Fruit fly (Drosophila melanogaster) whole organism, prepupa: ENCODE results near the gene UBL3.

Experiments
- Blimp-1 ChIP-seq: fragments of 200-800 bp; sonication (Bioruptor generic); optimal IDR thresholded peaks from 3 replicates; lab custom pipeline; 2017; ENCODE audit warnings: missing biosample characterization, missing genetic modification characterization, mild to moderate bottlenecking, moderate library complexity, missing genetic modification reagents
- CG10631 ChIP-seq: fragments of 200-800 bp; sonication (Bioruptor generic); optimal IDR thresholded peaks from 2 replicates; lab custom pipeline; 2016; ENCODE audit warnings: missing biosample characterization, missing genetic modification characterization
- CG11294 ChIP-seq: fragments of 200-800 bp; sonication (Bioruptor generic); IDR thresholded peaks from 2 replicates; pipeline ENCODE4 v1.3.6; 2022; ENCODE audit warnings: missing biosample characterization, missing genetic modification characterization
- CG11762 ChIP-seq: fragments of 200-800 bp; sonication (Bioruptor generic); optimal IDR thresholded peaks from 3 replicates; lab custom pipeline; 2016; ENCODE audit warnings: missing biosample characterization, missing genetic modification characterization; ENCODE audit not compliant: insufficient read depth
- CG11902 ChIP-seq: fragments of 200-800 bp; sonication (Bioruptor generic); optimal IDR thresholded peaks from 3 replicates; lab custom pipeline; 2016; ENCODE audit warnings: missing biosample characterization, missing genetic modification characterization
- CG3032 ChIP-seq: fragments of 200-800 bp; optimal IDR thresholded peaks from 2 replicates; lab custom pipeline; 2019; ENCODE audit warnings: missing biosample characterization, mild to moderate bottlenecking, missing genetic modification characterization, moderate library complexity
- CG31627 ChIP-seq: fragments of 200-800 bp; sonication (Bioruptor generic); optimal IDR thresholded peaks from 3 replicates; lab custom pipeline; 2016; ENCODE audit warnings: missing biosample characterization, missing genetic modification characterization
- CG32006 ChIP-seq: fragments of 200-800 bp; sonication (Bioruptor generic); optimal IDR thresholded peaks from 3 replicates; lab custom pipeline; 2017; ENCODE audit warnings: missing biosample characterization, mild to moderate bottlenecking, missing genetic modification characterization
- CG34406 ChIP-seq: fragments of 200-800 bp; sonication (Bioruptor generic); optimal IDR thresholded peaks from 3 replicates; lab custom pipeline; 2016; ENCODE audit warnings: missing biosample characterization, missing genetic modification characterization
- CG3919 ChIP-seq: fragments of 200-800 bp; sonication (Bioruptor generic); optimal IDR thresholded peaks from 3 replicates; lab custom pipeline; 2016; ENCODE audit warnings: missing biosample characterization, missing genetic modification characterization
- CG4318 ChIP-seq: fragments of 200-800 bp; sonication (Bioruptor generic); optimal IDR thresholded peaks from 3 replicates; lab custom pipeline; 2017; ENCODE audit warnings: missing biosample characterization, mild to moderate bottlenecking, missing genetic modification characterization
- CG6808 ChIP-seq: fragments of 200-800 bp; sonication (Bioruptor generic); optimal IDR thresholded peaks from 3 replicates; lab custom pipeline; 2017; ENCODE audit warnings: missing biosample characterization, missing genetic modification characterization, mild to moderate bottlenecking, moderate library complexity, missing genetic modification reagents
- CG7368 ChIP-seq: fragments of 200-800 bp; sonication (Bioruptor generic); optimal IDR thresholded peaks from 3 replicates; lab custom pipeline; 2016; ENCODE audit warnings: missing biosample characterization, missing genetic modification characterization
- Eip78C ChIP-seq: fragments of 200-800 bp; sonication (Bioruptor generic); peaks from one replicate; lab custom pipeline; 2016; ENCODE audit warnings: missing biosample characterization, missing genetic modification characterization
- Ets21C ChIP-seq: fragments of 200-800 bp; sonication (Bioruptor generic); optimal IDR thresholded peaks from 3 replicates; lab custom pipeline; 2016; ENCODE audit warnings: missing biosample characterization, missing genetic modification characterization
- Ets96B ChIP-seq: fragments of 200-800 bp; optimal IDR thresholded peaks from 2 replicates; lab custom pipeline; 2019; ENCODE audit warnings: missing biosample characterization, mild to moderate bottlenecking, missing genetic modification characterization, moderate library complexity
- Gug ChIP-seq: fragments of 200-800 bp; sonication (Bioruptor generic); IDR thresholded peaks from 2 replicates; pipeline ENCODE4 v1.3.6; 2022; ENCODE audit warnings: missing biosample characterization, missing genetic modification characterization
- Hr38 ChIP-seq: sonication (Bioruptor generic); optimal IDR thresholded peaks from 2 replicates; lab custom pipeline; 2016; ENCODE audit warnings: missing biosample characterization, missing genetic modification characterization
- Hr39 ChIP-seq: fragments of 200-800 bp; sonication (Bioruptor generic); optimal IDR thresholded peaks from 2 replicates; lab custom pipeline; 2016; ENCODE audit warnings: missing biosample characterization, missing genetic modification characterization
- Hr4 ChIP-seq: fragments of 200-800 bp; sonication (Bioruptor generic); optimal IDR thresholded peaks from 3 replicates; lab custom pipeline; 2016; ENCODE audit warnings: missing biosample characterization, missing genetic modification characterization
- Lpt ChIP-seq: fragments of 200-800 bp; sonication (Bioruptor generic); optimal IDR thresholded peaks from 3 replicates; lab custom pipeline; 2016; ENCODE audit warnings: missing biosample characterization, missing genetic modification characterization
- Met ChIP-seq: fragments of 200-800 bp; sonication (Bioruptor generic); optimal IDR thresholded peaks from 3 replicates; lab custom pipeline; 2016; ENCODE audit warnings: missing biosample characterization, missing genetic modification characterization
- OdsH ChIP-seq: fragments of 200-800 bp; sonication (Bioruptor generic); optimal IDR thresholded peaks from 3 replicates; lab custom pipeline; 2016; ENCODE audit warnings: missing biosample characterization, missing genetic modification characterization
- Sox14 ChIP-seq: fragments of 200-800 bp; sonication (Bioruptor generic); optimal IDR thresholded peaks from 3 replicates; lab custom pipeline; 2016; ENCODE audit warnings: missing biosample characterization, missing genetic modification characterization
- Sox15 ChIP-seq: fragments of 200-800 bp; sonication (Bioruptor generic); optimal IDR thresholded peaks from 3 replicates; lab custom pipeline; 2016; ENCODE audit warnings: missing biosample characterization, missing genetic modification characterization
- achi ChIP-seq: fragments of 200-800 bp; sonication (Bioruptor generic); optimal IDR thresholded peaks from 3 replicates; lab custom pipeline; 2016; ENCODE audit warnings: missing biosample characterization, missing genetic modification characterization
- acj6 ChIP-seq: fragments of 200-800 bp; sonication (Bioruptor generic); optimal IDR thresholded peaks from 3 replicates; lab custom pipeline; 2016; ENCODE audit warnings: missing biosample characterization, missing genetic modification characterization
- cyc ChIP-seq: fragments of 200-800 bp; sonication (Bioruptor generic); optimal IDR thresholded peaks from 3 replicates; lab custom pipeline; 2016; ENCODE audit warnings: missing biosample characterization, missing genetic modification characterization
- eg ChIP-seq: fragments of 200-800 bp; sonication (Bioruptor generic); IDR thresholded peaks from 3 replicates; pipeline ENCODE4 v1.3.6; 2022; ENCODE audit warnings: missing biosample characterization, missing genetic modification characterization
- esn ChIP-seq: fragments of 200-800 bp; sonication (Bioruptor generic); optimal IDR thresholded peaks from 2 replicates; lab custom pipeline; 2016; ENCODE audit warnings: missing biosample characterization, mild to moderate bottlenecking, missing genetic modification characterization, moderate library complexity
- fd59A ChIP-seq: fragments of 200-800 bp; sonication (Bioruptor generic); optimal IDR thresholded peaks from 2 replicates; lab custom pipeline; 2017; ENCODE audit warnings: missing biosample characterization, mild to moderate bottlenecking, missing genetic modification characterization, missing genetic modification reagents
- fd85E ChIP-seq: fragments of 200-800 bp; sonication (Bioruptor generic); optimal IDR thresholded peaks from 3 replicates; lab custom pipeline; 2016; ENCODE audit warnings: missing biosample characterization, missing genetic modification characterization
- fkh ChIP-seq: fragments of 200-800 bp; sonication (Bioruptor generic); optimal IDR thresholded peaks from 3 replicates; lab custom pipeline; 2017; ENCODE audit warnings: missing biosample characterization, mild to moderate bottlenecking, missing genetic modification characterization, moderate library complexity
- lz ChIP-seq: fragments of 200-800 bp; sonication (Bioruptor generic); optimal IDR thresholded peaks from 3 replicates; lab custom pipeline; 2016; ENCODE audit warnings: missing biosample characterization, missing genetic modification characterization
- pdm3 ChIP-seq: fragments of 200-800 bp; sonication (Bioruptor generic); optimal IDR thresholded peaks from 3 replicates; lab custom pipeline; 2016; ENCODE audit warnings: missing biosample characterization, missing genetic modification characterization
- salr ChIP-seq, 2 experiments: fragments of 200-800 bp; sonication (Bioruptor generic); optimal IDR thresholded peaks; 3 replicates each; lab custom pipeline; 2016 to 2018; ENCODE audit warnings: missing biosample characterization in 2 of 2, missing genetic modification characterization in 2 of 2, mild to moderate bottlenecking in 1 of 2
- spab ChIP-seq: fragments of 200-800 bp; sonication (Bioruptor generic); optimal IDR thresholded peaks from 2 replicates; lab custom pipeline; 2017; ENCODE audit warnings: missing biosample characterization, mild to moderate bottlenecking, missing genetic modification characterization, missing genetic modification reagents
- ss ChIP-seq, 2 experiments: fragments of 200-800 bp; sonication (Bioruptor generic); optimal IDR thresholded peaks; 2 replicates in 1 of 2; 3 replicates in 1 of 2; lab custom pipeline; 2017 to 2018; ENCODE audit warnings: mild to moderate bottlenecking in 2 of 2, missing biosample characterization in 2 of 2, missing genetic modification characterization in 2 of 2, moderate library complexity in 1 of 2
- svp ChIP-seq: fragments of 200-800 bp; sonication (Bioruptor generic); peaks from one replicate; lab custom pipeline; 2016; ENCODE audit warnings: missing biosample characterization, missing genetic modification characterization
- topi ChIP-seq: fragments of 200-800 bp; sonication (Bioruptor generic); optimal IDR thresholded peaks from 3 replicates; lab custom pipeline; 2016; ENCODE audit warnings: missing biosample characterization, missing genetic modification characterization

Gene UBL3

DNA sequence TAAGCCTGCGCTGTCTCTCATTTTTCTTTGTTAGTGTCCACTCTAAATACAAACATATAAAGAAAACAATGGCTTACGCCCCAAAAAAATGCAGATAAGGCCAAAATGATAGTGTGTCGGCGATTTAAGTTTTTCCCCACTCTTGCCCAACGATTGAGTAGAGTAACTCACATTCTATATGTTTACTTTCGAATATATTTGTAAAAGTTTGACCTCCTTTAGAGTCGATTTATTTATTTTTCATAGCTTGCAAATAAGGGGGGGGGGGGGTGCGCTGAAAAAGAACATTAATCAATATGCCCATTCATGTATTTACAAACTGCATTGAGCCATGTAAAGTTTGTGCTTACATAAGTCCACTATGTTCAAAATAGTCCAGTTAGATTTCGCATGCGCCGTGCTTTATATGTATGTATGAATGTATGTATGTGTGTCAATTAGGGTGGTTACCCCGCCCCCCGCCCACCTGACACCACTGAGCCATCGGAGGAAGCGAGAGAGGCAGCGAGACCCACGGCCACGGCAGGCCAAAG, 40.8 kb upstream of the UBL3 start:
- TF ChIP-seq achi (no peak), Hr4 (GFP tag; lab: Kevin White, UChicago) (no peak), CG11294 (GFP tag; lab: Robert Waterston, UW) (no peak), salr (GFP tag; optimal IDR thresholded peaks at IDR 0.05; lab: Kevin White, UChicago) (no peak), CG31627 (GFP tag; lab: Kevin White, UChicago) (no peak), Sox15 (GFP tag; lab: Kevin White, UChicago) (no peak), Met (no peak), lz (GFP tag; lab: Kevin White, UChicago) (no peak), eg (GFP tag; lab: Robert Waterston, UW) (no peak), Ets96B (tag; lab: Kevin White, UChicago) (no peak), Ets21C (no peak), cyc (GFP tag; lab: Kevin White, UChicago) (no peak), CG4318 (no peak), Gug (GFP tag; lab: Robert Waterston, UW) (no peak), fkh (GFP tag; lab: Kevin White, UChicago) (no peak), svp (GFP tag; lab: Kevin White, UChicago) (no peak), fd59A (GFP tag; lab: Kevin White, UChicago) (no peak), CG3919 (GFP tag; lab: Kevin White, UChicago) (no peak)

DNA sequence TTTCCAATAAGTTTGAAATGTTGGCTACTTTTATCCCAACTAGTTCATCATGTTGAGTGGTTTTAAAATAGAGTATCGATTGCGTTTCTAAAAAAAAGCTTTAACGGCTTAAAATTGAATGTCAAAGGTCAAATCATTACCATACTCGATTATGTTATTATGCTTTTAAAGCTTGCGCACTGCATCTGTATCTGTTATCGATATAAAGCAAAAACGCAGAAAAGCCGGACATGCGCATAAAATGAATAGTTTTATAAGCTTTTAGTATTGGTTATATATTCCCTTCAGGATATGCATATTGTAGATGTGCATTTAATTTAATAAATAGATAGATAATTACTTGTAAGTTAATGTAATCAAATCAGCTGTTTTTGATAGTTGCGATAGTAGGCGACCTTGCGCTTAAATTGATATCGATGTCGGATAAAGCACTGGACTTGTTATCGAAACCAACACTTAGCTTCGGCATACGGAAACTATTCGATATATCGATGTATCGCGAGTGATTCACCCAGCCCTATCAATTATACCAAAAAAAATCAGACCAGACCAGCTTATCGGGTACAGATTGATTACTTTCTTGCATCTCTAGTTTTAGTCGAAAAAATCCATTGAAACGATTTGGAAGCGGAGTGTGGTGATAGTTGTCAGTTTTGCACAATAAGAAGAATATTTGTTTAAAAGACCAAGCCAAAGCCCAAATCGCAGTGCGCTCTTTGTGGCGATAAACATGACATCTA, 38.8 kb upstream of the UBL3 start, which contains the start of gene shi:
TSS of gene shi (plus strand) at position 511 of the 740 bp plus-strand sequence.
- TF ChIP-seq fd59A (GFP tag; lab: Kevin White, UChicago), result no peak
- TF ChIP-seq CG10631 (GFP tag; lab: Kevin White, UChicago), result peak; percentile 15
- peak; percentile 36 for TF ChIP-seq esn (GFP tag; lab: Kevin White, UChicago)
- peak; percentile 45 for TF ChIP-seq Eip78C (GFP tag; lab: Kevin White, UChicago)
- no peak for TF ChIP-seq Ets21C
- TF ChIP-seq CG31627 (GFP tag; lab: Kevin White, UChicago), result no peak
- no peak for TF ChIP-seq fd85E (GFP tag; lab: Kevin White, UChicago)
- TF ChIP-seq acj6 (GFP tag; lab: Kevin White, UChicago), result no peak
- TF ChIP-seq CG34406 (GFP tag; lab: Kevin White, UChicago), result no peak
- TF ChIP-seq lz (GFP tag; lab: Kevin White, UChicago), result peak; percentile 6
- TF ChIP-seq Hr4 (GFP tag; lab: Kevin White, UChicago), result no peak
- no peak for TF ChIP-seq salr (GFP tag; optimal IDR thresholded peaks at IDR 0.05; lab: Kevin White, UChicago)
- no peak for TF ChIP-seq CG7368
- peak; percentile 18 for TF ChIP-seq Sox14 (GFP tag; lab: Kevin White, UChicago)
- no peak for TF ChIP-seq topi (GFP tag; lab: Kevin White, UChicago)
- no peak for TF ChIP-seq eg (GFP tag; lab: Robert Waterston, UW)
- TF ChIP-seq CG11294 (GFP tag; lab: Robert Waterston, UW), result no peak
- no peak for TF ChIP-seq Hr38 (GFP tag; lab: Kevin White, UChicago)

- TF ChIP-seq CG11902 (GFP tag; lab: Kevin White, UChicago), result peak; percentile 12
- no peak for TF ChIP-seq spab
- peak; percentile 29 for TF ChIP-seq cyc (GFP tag; lab: Kevin White, UChicago)
- TF ChIP-seq esn (GFP tag; lab: Kevin White, UChicago), result peak; percentile 28
- TF ChIP-seq pdm3 (GFP tag; lab: Kevin White, UChicago), result peak; percentile 49
- TF ChIP-seq topi (GFP tag; lab: Kevin White, UChicago), result peak; percentile 32
- peak; percentile 18 for TF ChIP-seq CG34406 (GFP tag; lab: Kevin White, UChicago)
- TF ChIP-seq Met, result peak; percentile 11
- TF ChIP-seq Ets96B (tag; lab: Kevin White, UChicago), result peak; percentile 2
- no peak for TF ChIP-seq Blimp-1 (GFP tag; lab: Kevin White, UChicago)
- TF ChIP-seq ss (GFP tag; optimal IDR thresholded peaks at IDR 0.05; lab: Kevin White, UChicago), result peak in 1 of 2 experiments; percentile 45
- peak; percentile 98 for TF ChIP-seq svp (GFP tag; lab: Kevin White, UChicago)
- TF ChIP-seq Hr4 (GFP tag; lab: Kevin White, UChicago), result peak; percentile 8
- peak; percentile 41 for TF ChIP-seq Sox15 (GFP tag; lab: Kevin White, UChicago)
- TF ChIP-seq CG11762 (GFP tag; lab: Kevin White, UChicago), result no peak
- peak; percentile 38; the same call in 1 of the 2 replicates for TF ChIP-seq Gug (GFP tag; lab: Robert Waterston, UW)
- TF ChIP-seq salr (GFP tag; optimal IDR thresholded peaks at IDR 0.05; lab: Kevin White, UChicago), result peak in 1 of 2 experiments; percentile 24
- no peak for TF ChIP-seq CG32006 (GFP tag; lab: Kevin White, UChicago)
- peak; percentile 37 for TF ChIP-seq acj6 (GFP tag; lab: Kevin White, UChicago)
- TF ChIP-seq Eip78C (GFP tag; lab: Kevin White, UChicago), result peak; percentile 77
- TF ChIP-seq CG4318, result peak; percentile 44
- peak; percentile 8 for TF ChIP-seq CG6808
- TF ChIP-seq OdsH (GFP tag; lab: Kevin White, UChicago), result peak; percentile 54
- peak; percentile 29 for TF ChIP-seq fd59A (GFP tag; lab: Kevin White, UChicago)
- peak; percentile 53 for TF ChIP-seq CG3032
- peak; percentile 15 for TF ChIP-seq Hr39 (GFP tag; lab: Kevin White, UChicago)
- TF ChIP-seq CG31627 (GFP tag; lab: Kevin White, UChicago), result peak; percentile 26
- TF ChIP-seq Lpt (GFP tag; lab: Kevin White, UChicago), result peak; percentile 3
- TF ChIP-seq lz (GFP tag; lab: Kevin White, UChicago), result no peak
Observed at dm6 chrX:15889780-15890608, 37.0 kb upstream of the UBL3 start, which contains the start of the genes MSBP and CG15916. TSS of gene MSBP (minus strand) at chrX:15890109. TSS of gene CG15916 (plus strand) at chrX:15890589.
